Worm (Caenorhabditis elegans): ENCODE measurements around the gene Y73B6BL.289.

The Y73B6BL.289 gene

DNA sequence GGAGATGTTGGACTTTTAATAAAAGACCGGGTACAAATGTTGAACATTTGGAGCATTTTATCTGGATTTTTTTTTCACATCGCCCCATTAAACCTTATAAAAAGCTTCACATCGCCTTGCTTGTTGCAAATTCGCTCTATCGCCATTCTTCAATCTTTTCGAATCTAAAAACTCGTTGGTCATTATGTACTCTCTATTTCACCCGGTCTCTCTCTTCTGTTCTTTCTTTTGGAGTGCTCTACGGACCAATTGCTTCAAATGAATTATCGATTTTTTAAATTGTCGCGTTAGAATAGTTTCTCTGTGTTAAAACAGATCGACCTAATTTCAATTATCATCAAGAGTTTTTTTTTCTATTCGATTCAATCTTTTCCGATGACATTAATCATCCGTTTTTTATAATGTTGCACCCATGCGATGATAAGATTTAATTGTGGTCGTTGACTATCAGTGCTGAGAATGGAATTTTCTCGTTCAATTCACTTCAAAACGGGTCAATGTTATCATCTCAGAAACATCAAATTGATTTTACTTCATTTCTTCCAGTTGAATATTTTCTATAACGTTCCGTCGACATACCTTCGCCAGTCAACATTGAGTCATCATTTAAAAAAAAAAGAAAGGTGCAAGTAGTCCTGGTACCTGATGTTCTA, 19.8 kb upstream of the Y73B6BL.289 start (continued):
- TF ChIP-seq lin-15B (tag; optimal IDR thresholded peaks at IDR 0.05): no peak
- no peak for TF ChIP-seq mxl-2 (GFP tag; conservative IDR thresholded peaks at IDR 0.05)
- peak; percentile 43; the same call in 1 of the 2 replicates for TF ChIP-seq dmd-6 (GFP tag; IDR thresholded peaks at IDR 0.05)
- no peak for TF ChIP-seq R02D3.7 (tag; optimal IDR thresholded peaks at IDR 0.05)
- TF ChIP-seq unc-130 (GFP tag; optimal IDR thresholded peaks at IDR 0.05): no peak
- no peak for TF ChIP-seq tag-97 (GFP tag; IDR thresholded peaks at IDR 0.05)
- no peak for TF ChIP-seq cey-2 (tag; optimal IDR thresholded peaks at IDR 0.05; ENCODE audit: borderline replicate concordance, insufficient read depth)
- TF ChIP-seq nhr-28 (tag; optimal IDR thresholded peaks at IDR 0.05): peak; percentile 64
- TF ChIP-seq gei-8 (GFP tag; optimal IDR thresholded peaks at IDR 0.05): no peak
- no peak for TF ChIP-seq lir-3 (tag; optimal IDR thresholded peaks at IDR 0.05)
- no peak for TF ChIP-seq hmg-1.1 (GFP tag; IDR thresholded peaks at IDR 0.05)
- no peak for TF ChIP-seq jun-1 (tag; optimal IDR thresholded peaks at IDR 0.05)
- TF ChIP-seq zfp-2 (tag; optimal IDR thresholded peaks at IDR 0.05): no peak
- no peak for TF ChIP-seq aha-1 (tag)
- no peak for TF ChIP-seq ctbp-1 (GFP tag; IDR thresholded peaks at IDR 0.05)
- no peak for TF ChIP-seq F44E2.7 (GFP tag; IDR thresholded peaks at IDR 0.05)
- TF ChIP-seq F10B5.3 (tag; optimal IDR thresholded peaks at IDR 0.05): no peak
- TF ChIP-seq dmd-9 (GFP tag; IDR thresholded peaks at IDR 0.05): no peak
- peak; percentile 38 for TF ChIP-seq dve-1 (tag; optimal IDR thresholded peaks at IDR 0.05; ENCODE audit: insufficient read depth)
- TF ChIP-seq lin-29 (GFP tag; IDR thresholded peaks at IDR 0.05): no peak
- TF ChIP-seq ceh-20 (GFP tag; IDR thresholded peaks at IDR 0.05): 0 out of 2 replicates have a peak, but pooled peaks have one; percentile 25
- TF ChIP-seq spr-1 (tag; optimal IDR thresholded peaks at IDR 0.05): no peak
- peak; percentile 17 for TF ChIP-seq T20F7.1 (GFP tag; optimal IDR thresholded peaks at IDR 0.05)
- no peak for TF ChIP-seq hif-1 (tag; optimal IDR thresholded peaks at IDR 0.05)
- peak in 1 of 2 experiments; percentile 59 for TF ChIP-seq lsy-2 (tag; optimal IDR thresholded peaks at IDR 0.05)
- TF ChIP-seq Y48G9A.11 (GFP tag; IDR thresholded peaks at IDR 0.05): no peak
- TF ChIP-seq hlh-11 (tag; optimal IDR thresholded peaks at IDR 0.05): peak; percentile 46
- no peak for TF ChIP-seq spr-3 (GFP tag; optimal IDR thresholded peaks at IDR 0.05)
- no peak for TF ChIP-seq zag-1 (tag; optimal IDR thresholded peaks at IDR 0.05)
- no peak for TF ChIP-seq ceh-44 (GFP tag; IDR thresholded peaks at IDR 0.05)
- TF ChIP-seq ceh-82 (tag; optimal IDR thresholded peaks at IDR 0.05): no peak
- no peak for TF ChIP-seq ceh-62 (tag; optimal IDR thresholded peaks at IDR 0.05)
- no peak for TF ChIP-seq php-3 (GFP tag; IDR thresholded peaks at IDR 0.05)
- TF ChIP-seq F37D6.2 (tag; optimal IDR thresholded peaks at IDR 0.05): no peak
- no peak for TF ChIP-seq nhr-42 (GFP tag; IDR thresholded peaks at IDR 0.05)
- TF ChIP-seq dpl-1 (GFP tag; optimal IDR thresholded peaks at IDR 0.05): peak; percentile 17
- TF ChIP-seq F49E8.2 (tag; optimal IDR thresholded peaks at IDR 0.05; ENCODE audit: borderline replicate concordance): no peak
- no peak for TF ChIP-seq attf-4 (tag; optimal IDR thresholded peaks at IDR 0.05)
- no peak for TF ChIP-seq fos-1 (tag; optimal IDR thresholded peaks at IDR 0.05)
- no peak for TF ChIP-seq zfp-3 (GFP tag; conservative IDR thresholded peaks at IDR 0.05)
- no peak for TF ChIP-seq snpc-4 (tag; optimal IDR thresholded peaks at IDR 0.05)
- TF ChIP-seq Y105C5A.15 (GFP tag; IDR thresholded peaks at IDR 0.05): no peak
- no peak for TF ChIP-seq T26A8.4 (GFP tag; IDR thresholded peaks at IDR 0.05)
- TF ChIP-seq daf-12 (tag; optimal IDR thresholded peaks at IDR 0.05): no peak
- no peak for TF ChIP-seq saeg-2 (GFP tag; IDR thresholded peaks at IDR 0.05)
- no peak for TF ChIP-seq nhr-6 (tag; optimal IDR thresholded peaks at IDR 0.05)
- TF ChIP-seq ces-1 (GFP tag; optimal IDR thresholded peaks at IDR 0.05): no peak
- TF ChIP-seq unc-62 (GFP tag; optimal IDR thresholded peaks at IDR 0.05 in 1 of 2): no peak
- TF ChIP-seq unc-62 (tag; optimal IDR thresholded peaks at IDR 0.05): no peak
- no peak for TF ChIP-seq nhr-102 (tag; optimal IDR thresholded peaks at IDR 0.05)
- TF ChIP-seq Y75B8A.6 (GFP tag; IDR thresholded peaks at IDR 0.05): no peak
- TF ChIP-seq nhr-48 (tag; optimal IDR thresholded peaks at IDR 0.05): peak; percentile 19

Measured in whole organism, L4 larva.